Worm (Caenorhabditis elegans): Measurements from ENCODE around the gene T05A7.11.
A peak's percentile ranks its signal among the peaks of the same experiment; 100 is the strongest.

- TF ChIP-seq snpc-1.1 (tag; optimal IDR thresholded peaks at IDR 0.05; ENCODE audit: insufficient read depth) (no peak), unc-130 (GFP tag; optimal IDR thresholded peaks at IDR 0.05) (no peak), sea-2 (GFP tag; IDR thresholded peaks at IDR 0.05) (no peak), zfh-2 (GFP tag; conservative IDR thresholded peaks at IDR 0.05) (0 out of 2 replicates have a peak, but pooled peaks have one; percentile 31), snpc-3.4 (tag; optimal IDR thresholded peaks at IDR 0.05) (no peak), efl-1 (GFP tag; optimal IDR thresholded peaks at IDR 0.05) (no peak), F52B5.7 (tag; optimal IDR thresholded peaks at IDR 0.05) (no peak), F57A8.1 (GFP tag; optimal IDR thresholded peaks at IDR 0.05) (no peak), F49E8.2 (tag; optimal IDR thresholded peaks at IDR 0.05; ENCODE audit: insufficient read depth) (no peak), repo-1 (tag; optimal IDR thresholded peaks at IDR 0.05) (no peak), ama-1 (optimal IDR thresholded peaks at IDR 0.05) (no peak), ama-1 (GFP tag; optimal IDR thresholded peaks at IDR 0.05) (no peak), ceh-40 (GFP tag; IDR thresholded peaks at IDR 0.05) (no peak)
These were observed 7.4 kb upstream of the T05A7.11 start, which contains the start of the genes clec-140 and hmg-11 for ce11 chrII:4672584-4673110.
